Worm (Caenorhabditis elegans) whole organism, mixed stage, embryonic: ENCODE data around the gene cutl-24.
A peak's percentile ranks its signal among the peaks of the same experiment; 100 is the strongest.

ENCODE experiments used
- M03D4.4 ChIP-seq: sonication (generic microtip); optimal IDR thresholded peaks from 2 replicates; lab custom pipeline; 2017; ENCODE audit warnings: mild to moderate bottlenecking, missing genetic modification characterization, missing compliant biosample characterization
- blmp-1 ChIP-seq: fragments of 150-350 bp; optimal IDR thresholded peaks from 2 replicates; lab custom pipeline; 2014; ENCODE audit warnings: missing biosample characterization, missing genetic modification characterization
- cnd-1 ChIP-seq: fragments of 200-800 bp; sonication (Bioruptor generic); optimal IDR thresholded peaks from 2 replicates; lab custom pipeline; 2018; ENCODE audit warnings: mild to moderate bottlenecking, missing genetic modification characterization, missing compliant biosample characterization
- drap-1 ChIP-seq: fragments of 200-800 bp; sonication (Bioruptor generic); optimal IDR thresholded peaks from 3 replicates; lab custom pipeline; 2018; ENCODE audit warnings: mild to moderate bottlenecking, missing genetic modification characterization, missing compliant biosample characterization
- elt-1 ChIP-seq: sonication (generic microtip); optimal IDR thresholded peaks from 2 replicates; lab custom pipeline; 2017; ENCODE audit warnings: missing genetic modification characterization, mild to moderate bottlenecking, missing compliant biosample characterization, antibody characterized with exemption, moderate library complexity, borderline replicate concordance; ENCODE audit not compliant: insufficient read depth
- elt-3 ChIP-seq: fragments of 150-350 bp; optimal IDR thresholded peaks from 2 replicates; lab custom pipeline; 2014; ENCODE audit warnings: missing biosample characterization, missing genetic modification characterization
- flh-1 ChIP-seq: fragments of 200-800 bp; sonication (Bioruptor generic); optimal IDR thresholded peaks from 2 replicates; lab custom pipeline; 2018; ENCODE audit warnings: mild to moderate bottlenecking, missing genetic modification characterization, moderate library complexity, missing compliant biosample characterization
- ham-2 ChIP-seq: fragments of 200-800 bp; sonication (Bioruptor generic); optimal IDR thresholded peaks from 2 replicates; lab custom pipeline; 2018; ENCODE audit warnings: mild to moderate bottlenecking, missing genetic modification characterization, missing compliant biosample characterization
- hlh-1 ChIP-seq: fragments of 150-350 bp; optimal IDR thresholded peaks from 2 replicates; lab custom pipeline; 2014; ENCODE audit warnings: missing biosample characterization, missing genetic modification reagents, missing genetic modification characterization
- lin-13 ChIP-seq: fragments of 150-350 bp; optimal IDR thresholded peaks from 2 replicates; lab custom pipeline; 2014; ENCODE audit warnings: missing biosample characterization, missing genetic modification characterization
- lin-32 ChIP-seq: fragments of 200-800 bp; sonication (Bioruptor generic); optimal IDR thresholded peaks from 2 replicates; lab custom pipeline; 2018; ENCODE audit warnings: mild to moderate bottlenecking, missing genetic modification characterization, missing compliant biosample characterization
- lsy-2 ChIP-seq: fragments of 150-350 bp; optimal IDR thresholded peaks from 2 replicates; lab custom pipeline; 2014; ENCODE audit warnings: missing biosample characterization, missing genetic modification characterization
- mab-5 ChIP-seq: fragments of 150-350 bp; optimal IDR thresholded peaks from 2 replicates; lab custom pipeline; 2014; ENCODE audit warnings: missing biosample characterization, missing genetic modification characterization
- mls-2 ChIP-seq: sonication (generic microtip); optimal IDR thresholded peaks from 2 replicates; lab custom pipeline; 2016; ENCODE audit warnings: mild to moderate bottlenecking, missing genetic modification characterization, moderate library complexity, missing compliant biosample characterization
- nhr-12 ChIP-seq: fragments of 150-350 bp; optimal IDR thresholded peaks from 2 replicates; lab custom pipeline; 2014; ENCODE audit warnings: missing biosample characterization, missing genetic modification characterization
- nhr-2 ChIP-seq: fragments of 150-350 bp; optimal IDR thresholded peaks from 2 replicates; lab custom pipeline; 2014; ENCODE audit warnings: missing biosample characterization, missing genetic modification characterization
- nhr-237 ChIP-seq: fragments of 150-350 bp; optimal IDR thresholded peaks from 2 replicates; lab custom pipeline; 2014; ENCODE audit warnings: missing biosample characterization, missing genetic modification characterization
- nhr-28 ChIP-seq: fragments of 150-350 bp; optimal IDR thresholded peaks from 2 replicates; lab custom pipeline; 2014; ENCODE audit warnings: missing biosample characterization, missing genetic modification characterization
- nhr-76 ChIP-seq: sonication (generic microtip); optimal IDR thresholded peaks from 2 replicates; lab custom pipeline; 2017; ENCODE audit warnings: missing biosample characterization, missing genetic modification characterization
- pha-4 ChIP-seq: fragments of 150-350 bp; optimal IDR thresholded peaks from 2 replicates; lab custom pipeline; 2018; ENCODE audit warnings: missing biosample characterization, missing genetic modification reagents, missing genetic modification characterization
- sem-2 ChIP-seq: fragments of 200-800 bp; sonication (Bioruptor generic); optimal IDR thresholded peaks from 2 replicates; lab custom pipeline; 2018; ENCODE audit warnings: mild to moderate bottlenecking, missing genetic modification characterization, missing compliant biosample characterization
- tbx-8 ChIP-seq: fragments of 200-800 bp; sonication (Bioruptor generic); optimal IDR thresholded peaks from 2 replicates; lab custom pipeline; 2018; ENCODE audit warnings: mild to moderate bottlenecking, missing genetic modification characterization, moderate library complexity, missing compliant biosample characterization
- unc-120 ChIP-seq: sonication (generic microtip); optimal IDR thresholded peaks from 2 replicates; lab custom pipeline; 2017; ENCODE audit warnings: missing genetic modification characterization, missing compliant biosample characterization; ENCODE audit not compliant: poor library complexity, severe bottlenecking
- unc-39 ChIP-seq: fragments of 150-350 bp; optimal IDR thresholded peaks from 2 replicates; lab custom pipeline; 2014; ENCODE audit warnings: missing biosample characterization, missing genetic modification characterization
- unc-62 ChIP-seq: fragments of 150-350 bp; optimal IDR thresholded peaks from 2 replicates; lab custom pipeline; 2014; ENCODE audit warnings: missing biosample characterization, missing genetic modification reagents, missing genetic modification characterization
- zip-8 ChIP-seq: fragments of 150-350 bp; optimal IDR thresholded peaks from 2 replicates; lab custom pipeline; 2014; ENCODE audit warnings: missing biosample characterization, missing genetic modification characterization

Gene cutl-24

ce11 chrIV:147819-148218, 17.1 kb upstream of the cutl-24 start, which contains the start of gene col-99:
TSS of gene col-99 (minus strand) at chrIV:147919.
- TF ChIP-seq unc-39 (tag; lab: Kevin White, UChicago), result no peak
- TF ChIP-seq zip-8, result no peak
- TF ChIP-seq nhr-237 (tag; lab: Kevin White, UChicago), result no peak
- no peak for TF ChIP-seq cnd-1

- TF ChIP-seq nhr-76 (tag; lab: Kevin White, UChicago), result no peak
- no peak for TF ChIP-seq tbx-8 (GFP tag; lab: Kevin White, UChicago)
- TF ChIP-seq unc-39 (tag; lab: Kevin White, UChicago), result no peak
- TF ChIP-seq pha-4 (tag; lab: Kevin White, UChicago), result no peak
- no peak for TF ChIP-seq lin-13 (tag; lab: Kevin White, UChicago)
- no peak for TF ChIP-seq nhr-2 (tag; lab: Kevin White, UChicago)
- no peak for TF ChIP-seq drap-1 (GFP tag; lab: Kevin White, UChicago)
- TF ChIP-seq mab-5 (tag; lab: Kevin White, UChicago), result no peak
- TF ChIP-seq cnd-1, result no peak
- no peak for TF ChIP-seq elt-1 (tag; lab: Kevin White, UChicago)
These were observed 16.1 kb upstream of the cutl-24 start for ce11 chrIV:148756-149155.

- TF ChIP-seq unc-62 (GFP tag; lab: Kevin White, UChicago) (peak; percentile 12), nhr-12 (tag; lab: Kevin White, UChicago) (no peak), zip-8 (peak; percentile 29), tbx-8 (GFP tag; lab: Kevin White, UChicago) (no peak), lin-13 (tag; lab: Kevin White, UChicago) (no peak), elt-1 (tag; lab: Kevin White, UChicago) (peak; percentile 59), nhr-2 (tag; lab: Kevin White, UChicago) (peak; percentile 95)
These were observed 15.1 kb upstream of the cutl-24 start for ce11 chrIV:149794-150193.

ce11 chrIV:157809-158208, 7.1 kb upstream of the cutl-24 start, which contains the start of gene gegf-1:
TSS of gene gegf-1 (minus strand) at chrIV:157909.
- TF ChIP-seq nhr-237 (tag; lab: Kevin White, UChicago), result no peak
- no peak for TF ChIP-seq cnd-1
- no peak for TF ChIP-seq sem-2 (GFP tag; lab: Kevin White, UChicago)
- no peak for TF ChIP-seq tbx-8 (GFP tag; lab: Kevin White, UChicago)
- TF ChIP-seq elt-3, result no peak
- no peak for TF ChIP-seq unc-120 (tag; lab: Kevin White, UChicago)
- no peak for TF ChIP-seq ham-2

ce11 chrIV:158662-159061, 6.2 kb upstream of the cutl-24 start, which contains the start of gene Y38C1AA.7:
TSS of gene Y38C1AA.7 (plus strand) at chrIV:158962.
- TF ChIP-seq lsy-2 (tag; lab: Kevin White, UChicago), result no peak
- no peak for TF ChIP-seq unc-62 (GFP tag; lab: Kevin White, UChicago)
- no peak for TF ChIP-seq tbx-8 (GFP tag; lab: Kevin White, UChicago)
- TF ChIP-seq unc-120 (tag; lab: Kevin White, UChicago), result no peak
- no peak for TF ChIP-seq cnd-1
- no peak for TF ChIP-seq blmp-1 (tag; lab: Kevin White, UChicago)
- no peak for TF ChIP-seq M03D4.4 (tag; lab: Kevin White, UChicago)
- no peak for TF ChIP-seq lin-32 (GFP tag; lab: Kevin White, UChicago)

ce11 chrIV:159864-160263, 5.0 kb upstream of the cutl-24 start, which contains the start of gene Y38C1AA.19:
TSS of gene Y38C1AA.19 (plus strand) at chrIV:160164.
- TF ChIP-seq unc-62 (GFP tag; lab: Kevin White, UChicago), result no peak
- no peak for TF ChIP-seq nhr-12 (tag; lab: Kevin White, UChicago)
- TF ChIP-seq sem-2 (GFP tag; lab: Kevin White, UChicago), result no peak
- no peak for TF ChIP-seq nhr-28 (tag; lab: Kevin White, UChicago)
- no peak for TF ChIP-seq elt-1 (tag; lab: Kevin White, UChicago)
- TF ChIP-seq flh-1 (GFP tag; lab: Kevin White, UChicago), result no peak
- TF ChIP-seq zip-8, result no peak
- no peak for TF ChIP-seq elt-3
- TF ChIP-seq hlh-1, result no peak
- TF ChIP-seq mls-2 (tag; lab: Kevin White, UChicago), result no peak
- TF ChIP-seq tbx-8 (GFP tag; lab: Kevin White, UChicago), result no peak
- no peak for TF ChIP-seq drap-1 (GFP tag; lab: Kevin White, UChicago)
